Worm (Caenorhabditis elegans) whole organism, early embryonic: ENCODE measurements around the gene tag-267.

Experiments used
- ama-1 ChIP-seq: fragments of 150-350 bp; optimal IDR thresholded peaks from 2 replicates; lab custom pipeline; 2014
- tra-4 ChIP-seq: sonication (generic microtip); optimal IDR thresholded peaks from 2 replicates; lab custom pipeline; 2017; ENCODE audit warnings: missing genetic modification characterization, missing compliant biosample characterization

- TF ChIP-seq tra-4 (tag; lab: Kevin White, UChicago) (no peak), ama-1 (lab: Kevin White, UChicago) (no peak)
Measured at ce11 chrIII:617467-617866, 23.1 kb upstream of the tag-267 start, which contains the start of gene T19C3.2.
